Fruit fly (Drosophila melanogaster): ENCODE measurements around the gene CG43731.

DNA sequence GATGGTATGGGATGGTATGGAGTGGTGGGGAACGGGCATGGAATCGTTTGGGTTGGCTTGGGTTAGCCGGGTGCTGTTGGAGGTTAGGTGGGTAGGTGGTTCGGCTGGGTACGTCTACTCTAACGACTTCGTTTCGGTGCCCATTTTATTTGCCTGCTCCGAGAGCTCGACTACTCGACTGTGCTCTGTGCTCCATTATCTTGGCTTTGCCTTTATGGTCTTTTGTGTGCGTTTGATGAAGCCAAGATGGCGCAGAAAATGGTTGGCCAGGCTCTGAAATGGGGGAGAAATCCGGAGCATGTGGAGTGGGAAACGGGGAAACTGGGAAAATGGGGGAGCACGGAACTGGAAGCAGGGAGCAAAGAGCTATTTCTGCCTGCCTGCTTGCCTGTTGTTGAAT, 8.0 kb upstream of the CG43731 start:
- TF ChIP-seq Sin3A (optimal IDR thresholded peaks at IDR 0.05) (no peak), ttk (optimal IDR thresholded peaks at IDR 0.05) (no peak), h (optimal IDR thresholded peaks at IDR 0.05) (no peak)
